Fruit fly (Drosophila melanogaster): Measurements from ENCODE around the gene pyd3.
A peak's percentile ranks its signal among the peaks of the same experiment; 100 is the strongest.

The pyd3 gene

DNA sequence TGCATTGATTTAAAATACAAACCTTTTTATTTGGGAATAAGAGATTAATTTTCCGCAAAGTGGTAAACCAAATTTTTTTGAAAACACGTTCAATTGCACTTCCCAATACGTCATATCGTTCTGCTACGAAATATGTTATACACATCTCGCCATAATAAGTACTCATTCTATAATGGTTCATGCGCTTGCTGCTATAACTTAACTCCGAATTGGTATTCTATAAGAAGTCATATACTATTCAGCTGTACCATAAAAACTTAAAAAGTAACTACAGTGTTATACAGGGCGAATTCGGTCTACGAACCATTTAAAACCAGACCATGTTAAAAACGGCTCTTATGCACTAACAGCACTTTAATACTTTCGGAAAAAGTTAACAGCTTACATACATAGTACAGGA, 29.7 kb upstream of the pyd3 start (continued):
- TF ChIP-seq CG12155 (GFP tag; optimal IDR thresholded peaks at IDR 0.05): no peak
- TF ChIP-seq Sox102F (GFP tag; optimal IDR thresholded peaks at IDR 0.05): peak; percentile 24
- TF ChIP-seq CG8388 (GFP tag; optimal IDR thresholded peaks at IDR 0.05): peak; percentile 29
- no peak for TF ChIP-seq CG16813 (GFP tag; IDR thresholded peaks at IDR 0.05; ENCODE audit: partially characterized antibody)
- no peak for TF ChIP-seq ind (GFP tag; optimal IDR thresholded peaks at IDR 0.05)
- no peak for TF ChIP-seq grn (GFP tag; optimal IDR thresholded peaks at IDR 0.05)
- TF ChIP-seq CG11695 (GFP tag; IDR thresholded peaks at IDR 0.05): no peak
- no peak for TF ChIP-seq bbx (GFP tag; IDR thresholded peaks at IDR 0.05; ENCODE audit: partially characterized antibody)
- TF ChIP-seq run (tag; optimal IDR thresholded peaks at IDR 0.05): no peak
- TF ChIP-seq pnt (GFP tag; optimal IDR thresholded peaks at IDR 0.05): no peak
- TF ChIP-seq Ptx1 (GFP tag; IDR thresholded peaks at IDR 0.05): no peak
- TF ChIP-seq Mad (GFP tag; optimal IDR thresholded peaks at IDR 0.05): no peak
- TF ChIP-seq vnd (GFP tag; IDR thresholded peaks at IDR 0.05; ENCODE audit: partially characterized antibody): no peak
- no peak for TF ChIP-seq onecut (GFP tag; IDR thresholded peaks at IDR 0.05)
- no peak for TF ChIP-seq twi (tag; optimal IDR thresholded peaks at IDR 0.05)
- TF ChIP-seq h (optimal IDR thresholded peaks at IDR 0.05): no peak
- TF ChIP-seq gem (tag; optimal IDR thresholded peaks at IDR 0.05): no peak
- peak; percentile 50 for TF ChIP-seq CG15269 (tag; optimal IDR thresholded peaks at IDR 0.05)
- no peak for TF ChIP-seq Trl (optimal IDR thresholded peaks at IDR 0.05)
- TF ChIP-seq Trl (GFP tag; optimal IDR thresholded peaks at IDR 0.05): no peak
- no peak for TF ChIP-seq CG6791 (GFP tag; IDR thresholded peaks at IDR 0.05; ENCODE audit: partially characterized antibody)
- peak; percentile 17 for TF ChIP-seq CG1529 (GFP tag; optimal IDR thresholded peaks at IDR 0.05)
- peak; percentile 39 for TF ChIP-seq CG17802 (tag; optimal IDR thresholded peaks at IDR 0.05)
- no peak for TF ChIP-seq ems (GFP tag; optimal IDR thresholded peaks at IDR 0.05)
- TF ChIP-seq CG12219 (GFP tag; optimal IDR thresholded peaks at IDR 0.05): peak; percentile 45
- no peak for TF ChIP-seq CG17361 (GFP tag; IDR thresholded peaks at IDR 0.05)
- TF ChIP-seq CG34422 (GFP tag; IDR thresholded peaks at IDR 0.05): no peak
- no peak for TF ChIP-seq Dip2 (GFP tag; IDR thresholded peaks at IDR 0.05)
- no peak for TF ChIP-seq slou (GFP tag; optimal IDR thresholded peaks at IDR 0.05)
- TF ChIP-seq ci (GFP tag; IDR thresholded peaks at IDR 0.05): peak; percentile 84
- TF ChIP-seq CG1832 (GFP tag; optimal IDR thresholded peaks at IDR 0.05): no peak
- no peak for TF ChIP-seq dan (GFP tag; IDR thresholded peaks at IDR 0.05)
- no peak for TF ChIP-seq E2f1 (GFP tag; IDR thresholded peaks at IDR 0.05)
- peak in 1 of 2 experiments; percentile 55 for TF ChIP-seq eve (GFP tag; optimal IDR thresholded peaks at IDR 0.05)
- TF ChIP-seq Dip3 (GFP tag; optimal IDR thresholded peaks at IDR 0.05): no peak
- TF ChIP-seq nerfin-2 (GFP tag; IDR thresholded peaks at IDR 0.05; ENCODE audit: partially characterized antibody): no peak
- peak; percentile 78 for TF ChIP-seq CG9437 (GFP tag; optimal IDR thresholded peaks at IDR 0.05)
- TF ChIP-seq corto (GFP tag; optimal IDR thresholded peaks at IDR 0.05): no peak
- no peak for TF ChIP-seq croc (GFP tag; conservative IDR thresholded peaks at IDR 0.05)
- TF ChIP-seq Dref (GFP tag; IDR thresholded peaks at IDR 0.05): no peak
- 0 out of 2 replicates have a peak, but pooled peaks have one; percentile 8 for TF ChIP-seq CG11696 (GFP tag; IDR thresholded peaks at IDR 0.05)
- no peak for TF ChIP-seq Mes4 (GFP tag; optimal IDR thresholded peaks at IDR 0.05)
- TF ChIP-seq cato (GFP tag; optimal IDR thresholded peaks at IDR 0.05; ENCODE audit: borderline replicate concordance): no peak
- peak; percentile 48; the same call in 1 of the 2 replicates for TF ChIP-seq CG32532 (GFP tag; IDR thresholded peaks at IDR 0.05)
- peak; percentile 34 for TF ChIP-seq fd64A (GFP tag; optimal IDR thresholded peaks at IDR 0.05)
- TF ChIP-seq p53 (GFP tag; optimal IDR thresholded peaks at IDR 0.05): no peak
- no peak for TF ChIP-seq CG31224 (GFP tag; IDR thresholded peaks at IDR 0.05)
- no peak for TF ChIP-seq tll (GFP tag; optimal IDR thresholded peaks at IDR 0.05)
- TF ChIP-seq phol (tag; optimal IDR thresholded peaks at IDR 0.05): no peak
- no peak for TF ChIP-seq en (GFP tag; optimal IDR thresholded peaks at IDR 0.05)
- no peak for TF ChIP-seq Kr (GFP tag; optimal IDR thresholded peaks at IDR 0.05)
- TF ChIP-seq Hr51 (GFP tag; optimal IDR thresholded peaks at IDR 0.05): peak in 1 of 2 experiments; percentile 38

All from whole organism, embryonic.